Comparison of ENCODE assay signal across 5 fruit fly cellular contexts in the genomic region with DNA sequence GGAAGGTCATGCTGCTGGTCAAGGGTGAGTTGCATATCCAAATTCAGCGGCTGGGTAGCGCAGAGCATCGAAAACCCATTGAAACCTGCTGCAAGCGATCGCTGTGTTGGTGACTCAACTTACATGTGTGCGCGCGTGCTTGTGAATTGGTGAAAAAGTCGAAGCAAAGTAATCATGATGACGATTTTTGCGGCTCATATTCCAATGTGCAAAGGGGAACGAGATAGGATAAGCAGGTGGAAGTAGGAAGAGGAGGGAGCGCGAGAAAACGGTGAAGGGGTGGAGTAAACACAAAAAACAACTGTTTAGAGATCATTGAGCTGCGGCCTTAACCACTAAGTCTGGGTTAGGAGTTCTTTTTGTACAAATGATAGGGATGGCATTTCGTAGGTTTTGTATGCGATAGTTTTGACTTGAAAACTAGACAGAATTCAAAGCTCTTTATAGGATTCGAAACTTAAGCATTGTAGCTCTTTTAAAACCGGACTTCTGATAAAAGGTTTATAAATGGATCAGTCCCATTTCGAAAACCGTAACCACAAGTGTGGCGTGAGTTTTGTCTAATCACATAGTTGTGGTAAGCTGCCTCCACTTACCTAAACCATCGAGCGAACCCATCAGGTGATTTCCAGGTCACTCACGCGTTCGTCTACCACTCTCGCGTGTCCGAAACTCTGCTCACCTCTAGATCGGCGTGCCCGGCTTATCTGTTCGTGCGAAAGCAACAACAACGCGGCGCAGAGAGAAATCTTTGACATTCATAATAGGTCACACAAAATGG.
TF ChIP-seq lines count a peak whose summit lies in the region.

No protein-coding gene starts in this region.

- no peak for TF ChIP-seq CTCF in whole organism, embryonic (GFP tag; optimal IDR thresholded peaks at IDR 0.05; lab: Kevin White, UChicago)

TF ChIP-seq in whole organism, adult, 20 proteins besides CTCF, POLR2A, EP300 and RAD21 (continues in another document):
- TF ChIP-seq CG12768 (GFP tag; optimal IDR thresholded peaks at IDR 0.05; lab: Kevin White, UChicago), result peak; percentile 5
- no peak for TF ChIP-seq Hr96 (GFP tag; optimal IDR thresholded peaks at IDR 0.05; lab: Kevin White, UChicago)
- TF ChIP-seq CG14711 (tag; optimal IDR thresholded peaks at IDR 0.05; lab: Kevin White, UChicago), result no peak
- peak; percentile 80 for TF ChIP-seq kay (GFP tag; lab: Kevin White, UChicago; ENCODE audit: borderline replicate concordance)
- TF ChIP-seq CG1620 (GFP tag; optimal IDR thresholded peaks at IDR 0.05; lab: Kevin White, UChicago), result peak; percentile 77
- no peak for TF ChIP-seq cic (GFP tag; optimal IDR thresholded peaks at IDR 0.05; lab: Kevin White, UChicago)
- TF ChIP-seq cnc (optimal IDR thresholded peaks at IDR 0.05; lab: Kevin White, UChicago), result no peak
- no peak for TF ChIP-seq Clk (GFP tag; optimal IDR thresholded peaks at IDR 0.05; lab: Kevin White, UChicago)
- peak; percentile 39 for TF ChIP-seq toe (GFP tag; optimal IDR thresholded peaks at IDR 0.05; lab: Kevin White, UChicago)
- peak; percentile 61 for TF ChIP-seq CG5204 (GFP tag; optimal IDR thresholded peaks at IDR 0.05; lab: Kevin White, UChicago)
- TF ChIP-seq bab1 (GFP tag; optimal IDR thresholded peaks at IDR 0.05; lab: Kevin White, UChicago), result peak; percentile 79
- no peak for TF ChIP-seq CG33017 (tag; optimal IDR thresholded peaks at IDR 0.05; lab: Kevin White, UChicago)
- TF ChIP-seq pad (GFP tag; optimal IDR thresholded peaks at IDR 0.05; lab: Kevin White, UChicago), result peak; percentile 94
- peak; percentile 32 for TF ChIP-seq ovo (GFP tag; optimal IDR thresholded peaks at IDR 0.05; lab: Kevin White, UChicago)
- peak; percentile 78 for TF ChIP-seq CG11617 (GFP tag; optimal IDR thresholded peaks at IDR 0.05; lab: Kevin White, UChicago)
- TF ChIP-seq Crg-1 (GFP tag; optimal IDR thresholded peaks at IDR 0.05; lab: Kevin White, UChicago), result peak; percentile 68

TF ChIP-seq in whole organism, embryonic, 481 proteins besides CTCF, POLR2A, EP300 and RAD21 (continues in another document):
- TF ChIP-seq CG6254 (GFP tag; optimal IDR thresholded peaks at IDR 0.05; lab: Kevin White, UChicago) (no peak), croc (GFP tag; conservative IDR thresholded peaks at IDR 0.05; lab: Robert Waterston, UW) (no peak), tll (GFP tag; optimal IDR thresholded peaks at IDR 0.05; lab: Kevin White, UChicago) (peak; percentile 47 to 62), CG1792 (GFP tag; optimal IDR thresholded peaks at IDR 0.05; lab: Kevin White, UChicago) (no peak), CG13894 (tag; optimal IDR thresholded peaks at IDR 0.05; lab: Kevin White, UChicago) (peak; percentile 42), CG8924 (tag; optimal IDR thresholded peaks at IDR 0.05; lab: Kevin White, UChicago) (peak; percentile 40), scrt (GFP tag; optimal IDR thresholded peaks at IDR 0.05; lab: Kevin White, UChicago) (no peak), btn (GFP tag; optimal IDR thresholded peaks at IDR 0.05; lab: Kevin White, UChicago) (no peak), peb (GFP tag; IDR thresholded peaks at IDR 0.05; lab: Robert Waterston, UW) (no peak), trem (tag; optimal IDR thresholded peaks at IDR 0.05; lab: Kevin White, UChicago) (no peak), CG10565 (GFP tag; optimal IDR thresholded peaks at IDR 0.05; lab: Kevin White, UChicago) (no peak), Stat92E (GFP tag; optimal IDR thresholded peaks at IDR 0.05; lab: Kevin White, UChicago) (peak in 1 of 3 experiments; percentile 3), CkIIα-i1 (GFP tag; IDR thresholded peaks at IDR 0.05; lab: Robert Waterston, UW) (no peak), D (optimal IDR thresholded peaks at IDR 0.05; lab: Kevin White, UChicago) (peak; percentile 13), D (GFP tag; optimal IDR thresholded peaks at IDR 0.05; lab: Kevin White, UChicago) (no peak), schlank (tag; optimal IDR thresholded peaks at IDR 0.05; lab: Kevin White, UChicago) (no peak), CG14860 (GFP tag; IDR thresholded peaks at IDR 0.05; lab: Robert Waterston, UW; ENCODE audit: partially characterized antibody) (peak; percentile 78)

TF ChIP-seq in whole organism, prepupa, 60 proteins besides CTCF, POLR2A, EP300 and RAD21 (continues in another document):
- TF ChIP-seq cyc (GFP tag; optimal IDR thresholded peaks at IDR 0.05; lab: Kevin White, UChicago) (peak; percentile 65), Hr38 (GFP tag; optimal IDR thresholded peaks at IDR 0.05; lab: Kevin White, UChicago) (no peak), CG11294 (GFP tag; IDR thresholded peaks at IDR 0.05; lab: Robert Waterston, UW) (no peak), CG31627 (GFP tag; optimal IDR thresholded peaks at IDR 0.05; lab: Kevin White, UChicago) (peak; percentile 65), Blimp-1 (GFP tag; optimal IDR thresholded peaks at IDR 0.05; lab: Kevin White, UChicago) (no peak), spab (GFP tag; optimal IDR thresholded peaks at IDR 0.05; lab: Kevin White, UChicago) (peak; percentile 4), Sox102F (GFP tag; optimal IDR thresholded peaks at IDR 0.05; lab: Kevin White, UChicago) (peak; percentile 65), CG6792 (GFP tag; optimal IDR thresholded peaks at IDR 0.05; lab: Kevin White, UChicago) (peak; percentile 52), CG3032 (tag; optimal IDR thresholded peaks at IDR 0.05; lab: Kevin White, UChicago) (peak; percentile 52), CG10631 (GFP tag; optimal IDR thresholded peaks at IDR 0.05; lab: Kevin White, UChicago) (peak; percentile 47), lz (GFP tag; optimal IDR thresholded peaks at IDR 0.05; lab: Kevin White, UChicago) (peak; percentile 73), Eip93F (GFP tag; optimal IDR thresholded peaks at IDR 0.05; lab: Kevin White, UChicago) (no peak), Gug (GFP tag; IDR thresholded peaks at IDR 0.05; lab: Robert Waterston, UW) (peak; percentile 49; the same call in 1 of the 2 replicates), CG32006 (GFP tag; optimal IDR thresholded peaks at IDR 0.05; lab: Kevin White, UChicago) (peak; percentile 67), acj6 (GFP tag; optimal IDR thresholded peaks at IDR 0.05; lab: Kevin White, UChicago) (peak; percentile 62), pdm3 (GFP tag; optimal IDR thresholded peaks at IDR 0.05; lab: Kevin White, UChicago) (peak; percentile 62), CG4318 (GFP tag; optimal IDR thresholded peaks at IDR 0.05; lab: Kevin White, UChicago) (peak; percentile 52)

TF ChIP-seq in whole organism, pupa, 21 proteins besides CTCF, POLR2A, EP300 and RAD21 (continues in another document):
- TF ChIP-seq CG14655 (GFP tag; optimal IDR thresholded peaks at IDR 0.05; lab: Kevin White, UChicago), result peak; percentile 60
- no peak for TF ChIP-seq D1 (tag; optimal IDR thresholded peaks at IDR 0.05; lab: Kevin White, UChicago)
- TF ChIP-seq CG4496 (GFP tag; IDR thresholded peaks at IDR 0.05; lab: Robert Waterston, UW), result peak; percentile 23; the same call in 1 of the 3 replicates
- TF ChIP-seq CG13204 (GFP tag; optimal IDR thresholded peaks at IDR 0.05; lab: Kevin White, UChicago), result no peak
- TF ChIP-seq CG8301 (tag; optimal IDR thresholded peaks at IDR 0.05; lab: Kevin White, UChicago), result peak; percentile 31
- peak; percentile 54 for TF ChIP-seq Pif1A (GFP tag; optimal IDR thresholded peaks at IDR 0.05; lab: Kevin White, UChicago)
- no peak for TF ChIP-seq Pif1B (GFP tag; optimal IDR thresholded peaks at IDR 0.05; lab: Kevin White, UChicago)
- peak; percentile 41 for TF ChIP-seq CG9948 (tag; optimal IDR thresholded peaks at IDR 0.05; lab: Kevin White, UChicago)
- no peak for TF ChIP-seq CG10348 (GFP tag; IDR thresholded peaks at IDR 0.05; lab: Robert Waterston, UW)
- TF ChIP-seq CG12605 (GFP tag; IDR thresholded peaks at IDR 0.05; lab: Robert Waterston, UW), result no peak
- TF ChIP-seq Snoo (tag; optimal IDR thresholded peaks at IDR 0.05; lab: Kevin White, UChicago), result peak; percentile 25
- peak; percentile 52 for TF ChIP-seq CG15710 (tag; optimal IDR thresholded peaks at IDR 0.05; lab: Kevin White, UChicago)
- peak; percentile 39 for TF ChIP-seq CG34367 (tag; optimal IDR thresholded peaks at IDR 0.05; lab: Kevin White, UChicago)
- TF ChIP-seq gl (tag; optimal IDR thresholded peaks at IDR 0.05; lab: Kevin White, UChicago), result no peak
- TF ChIP-seq Ets98B (GFP tag; IDR thresholded peaks at IDR 0.05; lab: Robert Waterston, UW), result no peak; the same call in 1 of the 2 replicates
- TF ChIP-seq CG32121 (GFP tag; IDR thresholded peaks at IDR 0.05; lab: Robert Waterston, UW), result peak; percentile 52
- peak; percentile 8 for TF ChIP-seq EcR (GFP tag; optimal IDR thresholded peaks at IDR 0.05; lab: Kevin White, UChicago)
- peak; percentile 71; the same call in 2 of the 3 replicates for TF ChIP-seq fd96Ca (GFP tag; IDR thresholded peaks at IDR 0.05; lab: Robert Waterston, UW)

TF ChIP-seq in whole organism, wandering third instar larva, 38 proteins besides CTCF, POLR2A, EP300 and RAD21 (continues in another document):
- TF ChIP-seq dmrt93B (GFP tag; optimal IDR thresholded peaks at IDR 0.05; lab: Kevin White, UChicago) (peak; percentile 41), sv (GFP tag; optimal IDR thresholded peaks at IDR 0.05; lab: Kevin White, UChicago) (peak; percentile 4), ey (GFP tag; optimal IDR thresholded peaks at IDR 0.05; lab: Kevin White, UChicago) (peak; percentile 60), Hnf4 (GFP tag; optimal IDR thresholded peaks at IDR 0.05; lab: Kevin White, UChicago) (peak; percentile 67), Vsx2 (GFP tag; optimal IDR thresholded peaks at IDR 0.05; lab: Kevin White, UChicago; ENCODE audit: partially characterized antibody) (no peak), br (GFP tag; optimal IDR thresholded peaks at IDR 0.05; lab: Kevin White, UChicago) (peak; percentile 74), h (GFP tag; optimal IDR thresholded peaks at IDR 0.05; lab: Kevin White, UChicago) (peak; percentile 71), tai (GFP tag; optimal IDR thresholded peaks at IDR 0.05; lab: Kevin White, UChicago) (no peak), dsf (GFP tag; optimal IDR thresholded peaks at IDR 0.05; lab: Kevin White, UChicago; ENCODE audit: borderline replicate concordance) (no peak), rgr (GFP tag; optimal IDR thresholded peaks at IDR 0.05; lab: Kevin White, UChicago) (peak; percentile 64), Rel (GFP tag; optimal IDR thresholded peaks at IDR 0.05; lab: Kevin White, UChicago) (no peak), Rel (tag; optimal IDR thresholded peaks at IDR 0.05; lab: Kevin White, UChicago) (peak; percentile 4), CrebA (GFP tag; optimal IDR thresholded peaks at IDR 0.05; lab: Kevin White, UChicago; ENCODE audit: borderline replicate concordance) (no peak), HLH106 (tag; optimal IDR thresholded peaks at IDR 0.05; lab: Kevin White, UChicago) (peak; percentile 71), Abd-B (GFP tag; optimal IDR thresholded peaks at IDR 0.05; lab: Kevin White, UChicago) (no peak), Sp1 (GFP tag; optimal IDR thresholded peaks at IDR 0.05; lab: Kevin White, UChicago) (peak; percentile 65), Myc (optimal IDR thresholded peaks at IDR 0.05; lab: Kevin White, UChicago) (no peak), GATAd (GFP tag; optimal IDR thresholded peaks at IDR 0.05; lab: Kevin White, UChicago) (peak; percentile 14), woc (GFP tag; optimal IDR thresholded peaks at IDR 0.05; lab: Kevin White, UChicago) (peak; percentile 80), jim (GFP tag; optimal IDR thresholded peaks at IDR 0.05; lab: Kevin White, UChicago) (no peak), Jra (GFP tag; optimal IDR thresholded peaks at IDR 0.05; lab: Kevin White, UChicago) (peak; percentile 12)
